Fruit fly (Drosophila melanogaster) whole organism, prepupa: ENCODE measurements around the gene ND-B14.5A.

Experiments
- Blimp-1 ChIP-seq: fragments of 200-800 bp; sonication (Bioruptor generic); optimal IDR thresholded peaks from 3 replicates; lab custom pipeline; 2017; ENCODE audit warnings: missing biosample characterization, missing genetic modification characterization, mild to moderate bottlenecking, moderate library complexity, missing genetic modification reagents
- CG11762 ChIP-seq: fragments of 200-800 bp; sonication (Bioruptor generic); optimal IDR thresholded peaks from 3 replicates; lab custom pipeline; 2016; ENCODE audit warnings: missing biosample characterization, missing genetic modification characterization; ENCODE audit not compliant: insufficient read depth
- CG11902 ChIP-seq: fragments of 200-800 bp; sonication (Bioruptor generic); optimal IDR thresholded peaks from 3 replicates; lab custom pipeline; 2016; ENCODE audit warnings: missing biosample characterization, missing genetic modification characterization
- CG15336 ChIP-seq: fragments of 200-800 bp; sonication (Bioruptor generic); IDR thresholded peaks from 2 replicates; pipeline ENCODE4 v1.3.6; 2022; ENCODE audit warnings: missing biosample characterization, missing genetic modification characterization
- CG1621 ChIP-seq: fragments of 200-800 bp; sonication (Bioruptor generic); optimal IDR thresholded peaks from 3 replicates; lab custom pipeline; 2018; ENCODE audit warnings: missing biosample characterization, mild to moderate bottlenecking, missing genetic modification characterization
- CG31627 ChIP-seq: fragments of 200-800 bp; sonication (Bioruptor generic); optimal IDR thresholded peaks from 3 replicates; lab custom pipeline; 2016; ENCODE audit warnings: missing biosample characterization, missing genetic modification characterization
- CG32006 ChIP-seq: fragments of 200-800 bp; sonication (Bioruptor generic); optimal IDR thresholded peaks from 3 replicates; lab custom pipeline; 2017; ENCODE audit warnings: missing biosample characterization, mild to moderate bottlenecking, missing genetic modification characterization
- CG34406 ChIP-seq: fragments of 200-800 bp; sonication (Bioruptor generic); optimal IDR thresholded peaks from 3 replicates; lab custom pipeline; 2016; ENCODE audit warnings: missing biosample characterization, missing genetic modification characterization
- CG6163 ChIP-seq: fragments of 200-800 bp; sonication (Bioruptor generic); IDR thresholded peaks from 3 replicates; pipeline ENCODE4 v1.3.6; 2022; ENCODE audit warnings: missing biosample characterization, missing genetic modification characterization
- CG6276 ChIP-seq: fragments of 200-800 bp; sonication (Bioruptor generic); optimal IDR thresholded peaks from 2 replicates; lab custom pipeline; 2017; ENCODE audit warnings: missing biosample characterization, mild to moderate bottlenecking, missing genetic modification characterization
- CG6808 ChIP-seq: fragments of 200-800 bp; sonication (Bioruptor generic); optimal IDR thresholded peaks from 3 replicates; lab custom pipeline; 2017; ENCODE audit warnings: missing biosample characterization, missing genetic modification characterization, mild to moderate bottlenecking, moderate library complexity, missing genetic modification reagents
- CG7368 ChIP-seq: fragments of 200-800 bp; sonication (Bioruptor generic); optimal IDR thresholded peaks from 3 replicates; lab custom pipeline; 2016; ENCODE audit warnings: missing biosample characterization, missing genetic modification characterization
- CG8119 ChIP-seq: fragments of 200-800 bp; sonication (Bioruptor generic); IDR thresholded peaks from 3 replicates; pipeline ENCODE4 v1.3.6; 2022; ENCODE audit warnings: missing biosample characterization, missing genetic modification characterization
- CG8319 ChIP-seq: fragments of 200-800 bp; sonication (Bioruptor generic); optimal IDR thresholded peaks from 3 replicates; lab custom pipeline; 2016; ENCODE audit warnings: missing biosample characterization, missing genetic modification characterization
- CG8632 ChIP-seq: fragments of 200-800 bp; sonication (Bioruptor generic); optimal IDR thresholded peaks from 3 replicates; lab custom pipeline; 2016; ENCODE audit warnings: missing biosample characterization, missing genetic modification characterization
- Eip78C ChIP-seq: fragments of 200-800 bp; sonication (Bioruptor generic); peaks from one replicate; lab custom pipeline; 2016; ENCODE audit warnings: missing biosample characterization, missing genetic modification characterization
- Eip93F ChIP-seq: fragments of 200-800 bp; sonication (Bioruptor generic); optimal IDR thresholded peaks from 2 replicates; lab custom pipeline; 2016; ENCODE audit warnings: missing biosample characterization, mild to moderate bottlenecking, missing genetic modification characterization
- Ets21C ChIP-seq: fragments of 200-800 bp; sonication (Bioruptor generic); optimal IDR thresholded peaks from 3 replicates; lab custom pipeline; 2016; ENCODE audit warnings: missing biosample characterization, missing genetic modification characterization
- Gug ChIP-seq: fragments of 200-800 bp; sonication (Bioruptor generic); IDR thresholded peaks from 2 replicates; pipeline ENCODE4 v1.3.6; 2022; ENCODE audit warnings: missing biosample characterization, missing genetic modification characterization
- Hr38 ChIP-seq: sonication (Bioruptor generic); optimal IDR thresholded peaks from 2 replicates; lab custom pipeline; 2016; ENCODE audit warnings: missing biosample characterization, missing genetic modification characterization
- Hr4 ChIP-seq: fragments of 200-800 bp; sonication (Bioruptor generic); optimal IDR thresholded peaks from 3 replicates; lab custom pipeline; 2016; ENCODE audit warnings: missing biosample characterization, missing genetic modification characterization
- Met ChIP-seq: fragments of 200-800 bp; sonication (Bioruptor generic); optimal IDR thresholded peaks from 3 replicates; lab custom pipeline; 2016; ENCODE audit warnings: missing biosample characterization, missing genetic modification characterization
- Smox ChIP-seq: fragments of 200-800 bp; sonication (Bioruptor generic); optimal IDR thresholded peaks from 3 replicates; lab custom pipeline; 2016; ENCODE audit warnings: missing biosample characterization, missing genetic modification characterization
- Sox102F ChIP-seq: fragments of 200-800 bp; sonication (Bioruptor generic); optimal IDR thresholded peaks from 2 replicates; lab custom pipeline; 2016; ENCODE audit warnings: missing biosample characterization, mild to moderate bottlenecking, missing genetic modification characterization
- Sox14 ChIP-seq: fragments of 200-800 bp; sonication (Bioruptor generic); optimal IDR thresholded peaks from 3 replicates; lab custom pipeline; 2016; ENCODE audit warnings: missing biosample characterization, missing genetic modification characterization
- Sox15 ChIP-seq: fragments of 200-800 bp; sonication (Bioruptor generic); optimal IDR thresholded peaks from 3 replicates; lab custom pipeline; 2016; ENCODE audit warnings: missing biosample characterization, missing genetic modification characterization
- achi ChIP-seq: fragments of 200-800 bp; sonication (Bioruptor generic); optimal IDR thresholded peaks from 3 replicates; lab custom pipeline; 2016; ENCODE audit warnings: missing biosample characterization, missing genetic modification characterization
- acj6 ChIP-seq: fragments of 200-800 bp; sonication (Bioruptor generic); optimal IDR thresholded peaks from 3 replicates; lab custom pipeline; 2016; ENCODE audit warnings: missing biosample characterization, missing genetic modification characterization
- cyc ChIP-seq: fragments of 200-800 bp; sonication (Bioruptor generic); optimal IDR thresholded peaks from 3 replicates; lab custom pipeline; 2016; ENCODE audit warnings: missing biosample characterization, missing genetic modification characterization
- dac ChIP-seq: fragments of 200-800 bp; sonication (Bioruptor generic); optimal IDR thresholded peaks from 2 replicates; lab custom pipeline; 2017; ENCODE audit warnings: missing biosample characterization, mild to moderate bottlenecking, missing genetic modification characterization
- eg ChIP-seq: fragments of 200-800 bp; sonication (Bioruptor generic); IDR thresholded peaks from 3 replicates; pipeline ENCODE4 v1.3.6; 2022; ENCODE audit warnings: missing biosample characterization, missing genetic modification characterization
- fd59A ChIP-seq: fragments of 200-800 bp; sonication (Bioruptor generic); optimal IDR thresholded peaks from 2 replicates; lab custom pipeline; 2017; ENCODE audit warnings: missing biosample characterization, mild to moderate bottlenecking, missing genetic modification characterization, missing genetic modification reagents
- fkh ChIP-seq: fragments of 200-800 bp; sonication (Bioruptor generic); optimal IDR thresholded peaks from 3 replicates; lab custom pipeline; 2017; ENCODE audit warnings: missing biosample characterization, mild to moderate bottlenecking, missing genetic modification characterization, moderate library complexity
- lz ChIP-seq: fragments of 200-800 bp; sonication (Bioruptor generic); optimal IDR thresholded peaks from 3 replicates; lab custom pipeline; 2016; ENCODE audit warnings: missing biosample characterization, missing genetic modification characterization
- net ChIP-seq: fragments of 200-800 bp; sonication (Bioruptor generic); optimal IDR thresholded peaks from 3 replicates; lab custom pipeline; 2016; ENCODE audit warnings: missing biosample characterization, missing genetic modification characterization
- pdm3 ChIP-seq: fragments of 200-800 bp; sonication (Bioruptor generic); optimal IDR thresholded peaks from 3 replicates; lab custom pipeline; 2016; ENCODE audit warnings: missing biosample characterization, missing genetic modification characterization
- salr ChIP-seq, 2 experiments: fragments of 200-800 bp; sonication (Bioruptor generic); optimal IDR thresholded peaks; 3 replicates each; lab custom pipeline; 2016 to 2018; ENCODE audit warnings: missing biosample characterization in 2 of 2, missing genetic modification characterization in 2 of 2, mild to moderate bottlenecking in 1 of 2
- ss ChIP-seq, 2 experiments: fragments of 200-800 bp; sonication (Bioruptor generic); optimal IDR thresholded peaks; 2 replicates in 1 of 2; 3 replicates in 1 of 2; lab custom pipeline; 2017 to 2018; ENCODE audit warnings: mild to moderate bottlenecking in 2 of 2, missing biosample characterization in 2 of 2, missing genetic modification characterization in 2 of 2, moderate library complexity in 1 of 2
- svp ChIP-seq: fragments of 200-800 bp; sonication (Bioruptor generic); peaks from one replicate; lab custom pipeline; 2016; ENCODE audit warnings: missing biosample characterization, missing genetic modification characterization
- topi ChIP-seq: fragments of 200-800 bp; sonication (Bioruptor generic); optimal IDR thresholded peaks from 3 replicates; lab custom pipeline; 2016; ENCODE audit warnings: missing biosample characterization, missing genetic modification characterization
- vri ChIP-seq: fragments of 200-800 bp; sonication (Bioruptor generic); optimal IDR thresholded peaks from 3 replicates; lab custom pipeline; 2016; ENCODE audit warnings: missing biosample characterization, mild to moderate bottlenecking, missing genetic modification characterization

Gene ND-B14.5A

DNA sequence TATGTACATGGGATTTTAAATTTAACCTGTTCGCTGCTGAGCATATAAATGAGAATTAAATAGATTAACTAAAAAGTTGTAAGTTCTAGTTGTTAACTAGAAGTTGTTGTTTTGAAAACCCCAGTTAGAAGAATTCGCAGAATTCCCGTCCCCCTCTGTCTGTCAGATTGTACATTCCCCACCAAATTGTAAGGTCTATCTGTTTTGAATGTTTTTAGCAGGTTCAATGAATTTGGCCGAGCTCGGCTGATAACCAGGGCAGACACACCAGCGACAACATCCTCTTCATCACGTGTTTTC, 25.9 kb downstream of the ND-B14.5A start:
- TF ChIP-seq svp (GFP tag; lab: Kevin White, UChicago) (peak; percentile 80), Eip78C (no peak), Ets21C (no peak), achi (GFP tag; lab: Kevin White, UChicago) (no peak), Gug (GFP tag; lab: Robert Waterston, UW) (no peak), eg (no peak)

DNA sequence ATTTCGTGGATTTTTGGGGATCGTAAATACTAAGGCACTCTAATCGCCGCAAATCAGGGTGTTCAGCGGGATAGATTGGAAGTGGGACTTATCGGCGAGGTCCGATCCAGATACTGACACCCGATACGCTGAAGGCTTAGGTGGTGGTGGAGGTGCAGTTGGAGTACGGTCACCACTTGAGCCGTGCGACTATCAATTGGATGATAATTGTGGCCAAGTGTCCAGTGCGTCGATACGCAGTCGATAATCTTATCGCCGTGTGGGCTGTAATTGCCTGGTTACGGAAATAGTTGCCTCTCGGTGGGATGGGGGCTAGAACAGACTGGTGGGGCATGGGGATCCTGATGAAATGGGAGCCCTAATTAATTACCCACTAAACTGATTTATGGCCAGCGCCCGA, 27.0 kb downstream of the ND-B14.5A start:
- TF ChIP-seq acj6 (GFP tag; lab: Kevin White, UChicago) (no peak), Sox15 (GFP tag; lab: Kevin White, UChicago) (no peak), achi (GFP tag; lab: Kevin White, UChicago) (no peak), Sox14 (GFP tag; lab: Kevin White, UChicago) (no peak), Gug (GFP tag; lab: Robert Waterston, UW) (no peak), svp (GFP tag; lab: Kevin White, UChicago) (peak; percentile 49)

- TF ChIP-seq Hr38, result no peak
- TF ChIP-seq Blimp-1 (GFP tag; lab: Kevin White, UChicago), result no peak
- TF ChIP-seq lz, result no peak
- TF ChIP-seq topi (GFP tag; lab: Kevin White, UChicago), result no peak
Observed at dm6 chrX:2203766-2204165, 31.4 kb downstream of the ND-B14.5A start, which contains the start of gene FarO. Gene FarO (minus strand): TSS chrX:2203866.

dm6 chrX:2208641-2209241, 36.4 kb downstream of the ND-B14.5A start:
- TF ChIP-seq Eip93F (GFP tag; lab: Kevin White, UChicago) (no peak), acj6 (GFP tag; lab: Kevin White, UChicago) (no peak), CG6163 (GFP tag; lab: Robert Waterston, UW) (no peak), dac (GFP tag; lab: Kevin White, UChicago) (no peak), svp (GFP tag; lab: Kevin White, UChicago) (peak; percentile 44), CG11762 (GFP tag; lab: Kevin White, UChicago) (no peak), CG32006 (GFP tag; lab: Kevin White, UChicago) (peak; percentile 46), CG34406 (no peak), Sox14 (GFP tag; lab: Kevin White, UChicago) (no peak), achi (GFP tag; lab: Kevin White, UChicago) (no peak), CG6276 (peak; percentile 49), lz (no peak), CG1621 (tag; lab: Kevin White, UChicago) (no peak), CG8319 (GFP tag; lab: Kevin White, UChicago) (no peak), CG8119 (GFP tag; lab: Robert Waterston, UW) (no peak), eg (peak; percentile 56; the same call in 1 of the 3 replicates), salr (GFP tag; optimal IDR thresholded peaks at IDR 0.05; lab: Kevin White, UChicago) (no peak)
- TF ChIP-seq, all 60 proteins: peak for 4

DNA sequence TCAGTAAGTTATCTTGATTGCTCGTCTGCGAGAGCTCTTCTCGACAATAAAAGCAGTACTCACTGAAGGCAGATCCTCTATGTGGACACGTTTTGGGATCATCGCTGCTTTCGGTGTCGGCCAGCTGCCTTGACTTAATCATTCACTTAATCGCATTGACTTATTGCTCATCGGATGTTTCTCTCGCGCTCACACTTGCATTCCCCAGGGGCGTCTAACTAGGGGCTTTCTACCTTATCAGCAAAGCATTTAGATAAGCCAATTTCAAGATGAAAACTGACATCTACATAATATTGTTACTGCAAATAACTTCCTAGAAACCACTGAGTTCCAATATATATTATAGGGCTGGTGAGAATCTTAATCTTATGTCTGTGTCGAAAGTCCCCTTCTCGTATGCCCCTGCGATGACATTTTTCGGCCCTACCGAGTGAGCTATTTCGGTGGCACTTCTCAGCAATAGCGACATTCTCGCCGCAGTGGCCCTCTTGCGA, 40.0 kb downstream of the ND-B14.5A start:
- TF ChIP-seq CG8119 (GFP tag; lab: Robert Waterston, UW) (0 out of 3 replicates have a peak, but pooled peaks have one; percentile 16), CG8632 (GFP tag; lab: Kevin White, UChicago) (no peak), pdm3 (GFP tag; lab: Kevin White, UChicago) (no peak), topi (GFP tag; lab: Kevin White, UChicago) (peak; percentile 9), CG11902 (GFP tag; lab: Kevin White, UChicago) (no peak), CG6808 (GFP tag; lab: Kevin White, UChicago) (no peak), CG6163 (GFP tag; lab: Robert Waterston, UW) (0 out of 3 replicates have a peak, but pooled peaks have one; percentile 34), CG8319 (GFP tag; lab: Kevin White, UChicago) (no peak), CG34406 (no peak), eg (peak; percentile 36; the same call in 1 of the 3 replicates), fd59A (GFP tag; lab: Kevin White, UChicago) (no peak), dac (GFP tag; lab: Kevin White, UChicago) (no peak), vri (GFP tag; lab: Kevin White, UChicago) (no peak), CG7368 (GFP tag; lab: Kevin White, UChicago) (no peak), Smox (GFP tag; lab: Kevin White, UChicago) (no peak), svp (GFP tag; lab: Kevin White, UChicago) (peak; percentile 92), CG6276 (no peak), ss (GFP tag; optimal IDR thresholded peaks at IDR 0.05; lab: Kevin White, UChicago) (no peak), fkh (GFP tag; lab: Kevin White, UChicago) (no peak), achi (GFP tag; lab: Kevin White, UChicago) (no peak), CG31627 (GFP tag; lab: Kevin White, UChicago) (no peak), CG1621 (tag; lab: Kevin White, UChicago) (no peak), CG15336 (peak; percentile 42; the same call in 1 of the 2 replicates), Ets21C (no peak), Met (peak; percentile 12), Sox102F (GFP tag; lab: Kevin White, UChicago) (no peak), Hr4 (GFP tag; lab: Kevin White, UChicago) (peak; percentile 33), Eip78C (peak; percentile 20), net (GFP tag; lab: Kevin White, UChicago) (no peak), cyc (no peak)
